Fruit fly (Drosophila melanogaster): ENCODE measurements around the gene CG31370.

CG31370 gene

dm6 chr3R:25289589-25289988 lies 12.7 kb upstream of the CG31370 start, which contains the start of gene CG11893:
Gene CG11893, plus strand, starts transcription at chr3R:25289889.
- TF ChIP-seq CG17801 (GFP tag; optimal IDR thresholded peaks at IDR 0.05; ENCODE audit: partially characterized antibody): no peak

- TF ChIP-seq CG17801 (GFP tag; optimal IDR thresholded peaks at IDR 0.05; ENCODE audit: partially characterized antibody): peak; percentile 90
These were observed 9.4 kb upstream of the CG31370 start, which contains the start of gene CG31098 for dm6 chr3R:25292864-25293284. Gene CG31098, minus strand, starts transcription at chr3R:25292977.

- no peak for TF ChIP-seq CG17801 (GFP tag; optimal IDR thresholded peaks at IDR 0.05; ENCODE audit: partially characterized antibody)
These were observed 6.8 kb upstream of the CG31370 start, which contains the start of gene CG31102 for dm6 chr3R:25295320-25296020. Gene CG31102, minus strand, starts transcription at chr3R:25295594.

dm6 chr3R:25297678-25298077 lies 4.6 kb upstream of the CG31370 start, which contains the start of gene CG31097:
Gene CG31097, minus strand, starts transcription at chr3R:25297778.
- TF ChIP-seq CG17801 (GFP tag; optimal IDR thresholded peaks at IDR 0.05; ENCODE audit: partially characterized antibody): no peak

- no peak for TF ChIP-seq CG17801 (GFP tag; optimal IDR thresholded peaks at IDR 0.05; ENCODE audit: partially characterized antibody)
These were observed 2.7 kb upstream of the CG31370 start, which contains the start of gene CG31288 for dm6 chr3R:25299507-25299964. Gene CG31288, minus strand, starts transcription at chr3R:25299557.

dm6 chr3R:25300575-25300974 lies 1.7 kb upstream of the CG31370 start, which contains the start of gene CG13659:
Gene CG13659, plus strand, starts transcription at chr3R:25300891.
- no peak for TF ChIP-seq CG17801 (GFP tag; optimal IDR thresholded peaks at IDR 0.05; ENCODE audit: partially characterized antibody)

- peak; percentile 3 for TF ChIP-seq CG17801 (GFP tag; optimal IDR thresholded peaks at IDR 0.05; ENCODE audit: partially characterized antibody)
These were observed 1.7 kb downstream of the CG31370 start, which contains the start of gene CG31436 for dm6 chr3R:25303857-25304440. Gene CG31436, plus strand, starts transcription at chr3R:25304137.

- no peak for TF ChIP-seq CG17801 (GFP tag; optimal IDR thresholded peaks at IDR 0.05; ENCODE audit: partially characterized antibody)
These were observed 3.7 kb downstream of the CG31370 start for dm6 chr3R:25305822-25306544.

dm6 chr3R:25308228-25308627 lies 6.0 kb downstream of the CG31370 start, which contains the start of gene CG10550:
Gene CG10550, minus strand, starts transcription at chr3R:25308391.
- TF ChIP-seq CG17801 (GFP tag; optimal IDR thresholded peaks at IDR 0.05; ENCODE audit: partially characterized antibody): no peak

dm6 chr3R:25309175-25309574 lies 6.9 kb downstream of the CG31370 start:
- no peak for TF ChIP-seq CG17801 (GFP tag; optimal IDR thresholded peaks at IDR 0.05; ENCODE audit: partially characterized antibody)

dm6 chr3R:25310843-25311242 lies 8.6 kb downstream of the CG31370 start, which contains the start of gene CG31099:
Gene CG31099, minus strand, starts transcription at chr3R:25310943.
- TF ChIP-seq CG17801 (GFP tag; optimal IDR thresholded peaks at IDR 0.05; ENCODE audit: partially characterized antibody): no peak

dm6 chr3R:25312583-25312982 lies 10.3 kb downstream of the CG31370 start:
- TF ChIP-seq CG17801 (GFP tag; optimal IDR thresholded peaks at IDR 0.05; ENCODE audit: partially characterized antibody): no peak

dm6 chr3R:25313771-25314170 lies 11.5 kb downstream of the CG31370 start, which contains the start of gene CG31087:
Gene CG31087, minus strand, starts transcription at chr3R:25313833.
- TF ChIP-seq CG17801 (GFP tag; optimal IDR thresholded peaks at IDR 0.05; ENCODE audit: partially characterized antibody): no peak

dm6 chr3R:25316016-25316415 lies 13.8 kb downstream of the CG31370 start, which contains the start of gene CG10559:
Gene CG10559, minus strand, starts transcription at chr3R:25316116.
- TF ChIP-seq CG17801 (GFP tag; optimal IDR thresholded peaks at IDR 0.05; ENCODE audit: partially characterized antibody): no peak

dm6 chr3R:25318011-25318410 lies 15.7 kb downstream of the CG31370 start, which contains the start of gene CG10553:
Gene CG10553, minus strand, starts transcription at chr3R:25318111.
- TF ChIP-seq CG17801 (GFP tag; optimal IDR thresholded peaks at IDR 0.05; ENCODE audit: partially characterized antibody): no peak
